Worm (Caenorhabditis elegans) whole organism, L1 larva: ENCODE data around the gene abu-5.

Source experiments
- C04F5.9 ChIP-seq: sonication (generic microtip); optimal IDR thresholded peaks from 2 replicates; lab custom pipeline; 2016; ENCODE audit warnings: missing genetic modification characterization, missing compliant biosample characterization
- C16A3.4 ChIP-seq: fragments of 150-350 bp; optimal IDR thresholded peaks from 2 replicates; lab custom pipeline; 2014; ENCODE audit warnings: missing biosample characterization, missing genetic modification characterization
- C34B4.2 ChIP-seq: sonication (generic microtip); optimal IDR thresholded peaks from 2 replicates; lab custom pipeline; 2017; ENCODE audit warnings: mild to moderate bottlenecking, missing genetic modification characterization, missing compliant biosample characterization
- alr-1 ChIP-seq: fragments of 200-800 bp; sonication (Bioruptor generic); optimal IDR thresholded peaks from 2 replicates; lab custom pipeline; 2018; ENCODE audit warnings: borderline replicate concordance, mild to moderate bottlenecking, missing genetic modification characterization, missing compliant biosample characterization
- aly-2 ChIP-seq: fragments of 150-350 bp; optimal IDR thresholded peaks from 2 replicates; lab custom pipeline; 2014; ENCODE audit warnings: missing biosample characterization, missing genetic modification characterization
- ceh-8 ChIP-seq: fragments of 200-800 bp; sonication (Bioruptor generic); optimal IDR thresholded peaks from 2 replicates; lab custom pipeline; 2018; ENCODE audit warnings: mild to moderate bottlenecking, missing genetic modification characterization, moderate library complexity, missing compliant biosample characterization
- ceh-82 ChIP-seq, 3 experiments: fragments of 150-350 bp in 1 of 3; sonication (generic microtip) in 2 of 3; optimal IDR thresholded peaks; 2 replicates each; lab custom pipeline; 2014 to 2017; ENCODE audit warnings: missing biosample characterization in 3 of 3, missing genetic modification characterization in 3 of 3
- ceh-88 ChIP-seq: fragments of 200-800 bp; sonication (Bioruptor generic); IDR thresholded peaks from 2 replicates; pipeline ENCODE4 v1.3.6; 2022; ENCODE audit warnings: missing genetic modification characterization, missing compliant biosample characterization
- ceh-90 ChIP-seq: sonication (generic microtip); optimal IDR thresholded peaks from 2 replicates; lab custom pipeline; 2016; ENCODE audit warnings: missing genetic modification characterization, missing compliant biosample characterization
- dpl-1 ChIP-seq, 3 experiments: fragments of 150-350 bp in 2 of 3; sonication (generic microtip) in 1 of 3; optimal IDR thresholded peaks; 2 replicates each; lab custom pipeline; 2014 to 2017; ENCODE audit warnings: missing biosample characterization in 3 of 3, missing genetic modification characterization in 3 of 3, missing genetic modification reagents in 3 of 3
- efl-1 ChIP-seq, 4 experiments: fragments of 150-350 bp; optimal IDR thresholded peaks in 3 of 4; peaks in 1 of 4; 1 replicate in 1 of 4; 2 replicates in 3 of 4; lab custom pipeline; 2014; ENCODE audit warnings: missing biosample characterization in 2 of 4, missing genetic modification characterization in 2 of 4, missing genetic modification reagents in 2 of 4
- egl-13 ChIP-seq: sonication (generic microtip); optimal IDR thresholded peaks from 2 replicates; lab custom pipeline; 2016; ENCODE audit warnings: missing genotype, missing genetic modification reagents, missing genetic modification characterization, missing compliant biosample characterization
- fkh-10 ChIP-seq: sonication (generic microtip); optimal IDR thresholded peaks from 2 replicates; lab custom pipeline; 2017; ENCODE audit warnings: missing biosample characterization, missing genetic modification reagents, missing genetic modification characterization
- fkh-4 ChIP-seq: sonication (generic microtip); optimal IDR thresholded peaks from 2 replicates; lab custom pipeline; 2016; ENCODE audit warnings: missing compliant biosample characterization, missing genetic modification characterization, borderline replicate concordance
- grh-1 ChIP-seq: fragments of 200-800 bp; sonication (Bioruptor generic); IDR thresholded peaks from 2 replicates; pipeline ENCODE4 v1.3.6; 2022; ENCODE audit warnings: missing genetic modification reagents, missing genetic modification characterization, missing compliant biosample characterization
- hlh-17 ChIP-seq: fragments of 200-800 bp; sonication (Bioruptor generic); optimal IDR thresholded peaks from 2 replicates; lab custom pipeline; 2018; ENCODE audit warnings: missing genetic modification characterization, mild to moderate bottlenecking, missing compliant biosample characterization, moderate library complexity, borderline replicate concordance
- hpl-2 ChIP-seq: fragments of 150-350 bp; optimal IDR thresholded peaks from 2 replicates; lab custom pipeline; 2014; ENCODE audit warnings: missing biosample characterization, missing genetic modification reagents, missing genetic modification characterization
- irx-1 ChIP-seq: sonication (generic microtip); optimal IDR thresholded peaks from 2 replicates; lab custom pipeline; 2016; ENCODE audit warnings: missing genetic modification characterization, missing compliant biosample characterization
- jun-1 ChIP-seq: fragments of 150-350 bp; optimal IDR thresholded peaks from 2 replicates; lab custom pipeline; 2014; ENCODE audit warnings: missing biosample characterization, missing genetic modification reagents, missing genetic modification characterization
- lin-13 ChIP-seq: fragments of 150-350 bp; optimal IDR thresholded peaks from 2 replicates; lab custom pipeline; 2014; ENCODE audit warnings: missing biosample characterization, missing genetic modification reagents, missing genetic modification characterization
- lin-14 ChIP-seq: fragments of 200-800 bp; sonication (Bioruptor generic); optimal IDR thresholded peaks from 2 replicates; lab custom pipeline; 2018; ENCODE audit warnings: mild to moderate bottlenecking, missing genetic modification characterization, moderate library complexity, missing compliant biosample characterization
- lin-39 ChIP-seq: fragments of 150-350 bp; optimal IDR thresholded peaks from 2 replicates; lab custom pipeline; 2014; ENCODE audit warnings: missing biosample characterization, missing genetic modification reagents, missing genetic modification characterization
- lir-3 ChIP-seq: sonication (generic microtip); optimal IDR thresholded peaks from 2 replicates; lab custom pipeline; 2016; ENCODE audit warnings: mild to moderate bottlenecking, missing genetic modification characterization, moderate library complexity, missing compliant biosample characterization; ENCODE audit not compliant: poor library complexity
- lsy-2 ChIP-seq, 2 experiments: fragments of 150-350 bp; optimal IDR thresholded peaks; 2 replicates each; lab custom pipeline; 2014; ENCODE audit warnings: missing biosample characterization in 2 of 2, missing genetic modification characterization in 2 of 2
- mef-2 ChIP-seq: fragments of 150-350 bp; optimal IDR thresholded peaks from 2 replicates; lab custom pipeline; 2014; ENCODE audit warnings: missing biosample characterization, missing genetic modification characterization
- mep-1 ChIP-seq: fragments of 150-350 bp; optimal IDR thresholded peaks from 2 replicates; lab custom pipeline; 2014; ENCODE audit warnings: missing biosample characterization, missing genetic modification characterization
- nhr-19 ChIP-seq: fragments of 200-800 bp; sonication (Bioruptor generic); conservative IDR thresholded peaks from 2 replicates; pipeline ENCODE4 v1.3.6; 2022; ENCODE audit warnings: missing genetic modification characterization, missing compliant biosample characterization
- nhr-20 ChIP-seq: sonication (generic microtip); optimal IDR thresholded peaks from 2 replicates; lab custom pipeline; 2016; ENCODE audit warnings: mild to moderate bottlenecking, missing genetic modification characterization, missing compliant biosample characterization
- nhr-28 ChIP-seq: fragments of 150-350 bp; optimal IDR thresholded peaks from 2 replicates; lab custom pipeline; 2014; ENCODE audit warnings: missing biosample characterization, missing genetic modification characterization
- nhr-71 ChIP-seq: sonication (generic microtip); optimal IDR thresholded peaks from 2 replicates; lab custom pipeline; 2016; ENCODE audit warnings: mild to moderate bottlenecking, missing genetic modification characterization, moderate library complexity, missing compliant biosample characterization
- nhr-76 ChIP-seq: sonication (generic microtip); optimal IDR thresholded peaks from 2 replicates; lab custom pipeline; 2017; ENCODE audit warnings: missing biosample characterization, missing genetic modification characterization
- nhr-77 ChIP-seq: fragments of 150-350 bp; optimal IDR thresholded peaks from 2 replicates; lab custom pipeline; 2014; ENCODE audit warnings: missing biosample characterization, missing genetic modification characterization
- nhr-85 ChIP-seq: sonication (generic microtip); peaks from one replicate; lab custom pipeline; 2016; ENCODE audit warnings: missing genetic modification characterization, inconsistent platforms, missing compliant biosample characterization
- pag-3 ChIP-seq: sonication (generic microtip); optimal IDR thresholded peaks from 2 replicates; lab custom pipeline; 2017; ENCODE audit warnings: missing genetic modification characterization, mild to moderate bottlenecking, missing compliant biosample characterization, antibody characterized with exemption, borderline replicate concordance; ENCODE audit not compliant: insufficient read depth
- pax-3 ChIP-seq: fragments of 200-800 bp; sonication (Bioruptor generic); optimal IDR thresholded peaks from 2 replicates; lab custom pipeline; 2018; ENCODE audit warnings: mild to moderate bottlenecking, missing genetic modification characterization, moderate library complexity, missing compliant biosample characterization
- rnt-1 ChIP-seq: sonication (generic microtip); optimal IDR thresholded peaks from 2 replicates; lab custom pipeline; 2016; ENCODE audit warnings: mild to moderate bottlenecking, missing genetic modification characterization, moderate library complexity, missing compliant biosample characterization
- skn-1 ChIP-seq: fragments of 150-350 bp; optimal IDR thresholded peaks from 2 replicates; lab custom pipeline; 2014; ENCODE audit warnings: missing biosample characterization, missing genetic modification characterization
- snpc-4 ChIP-seq: fragments of 150-350 bp; optimal IDR thresholded peaks from 2 replicates; lab custom pipeline; 2014; ENCODE audit warnings: missing biosample characterization, missing genetic modification characterization
- sox-4 ChIP-seq: sonication (generic microtip); optimal IDR thresholded peaks from 2 replicates; lab custom pipeline; 2016; ENCODE audit warnings: missing genetic modification characterization, missing compliant biosample characterization
- sptf-1 ChIP-seq: fragments of 150-350 bp; optimal IDR thresholded peaks from 2 replicates; lab custom pipeline; 2014; ENCODE audit warnings: missing biosample characterization, missing genetic modification characterization
- sup-37 ChIP-seq: fragments of 200-800 bp; sonication (Bioruptor generic); optimal IDR thresholded peaks from 2 replicates; lab custom pipeline; 2018; ENCODE audit warnings: mild to moderate bottlenecking, missing genetic modification characterization, missing compliant biosample characterization
- swsn-7 ChIP-seq: sonication (generic microtip); optimal IDR thresholded peaks from 2 replicates; lab custom pipeline; 2016; ENCODE audit warnings: missing genetic modification characterization, missing compliant biosample characterization
- tbx-2 ChIP-seq: sonication (generic microtip); optimal IDR thresholded peaks from 2 replicates; lab custom pipeline; 2016; ENCODE audit warnings: missing genetic modification characterization, missing compliant biosample characterization
- tlp-1 ChIP-seq: fragments of 150-350 bp; optimal IDR thresholded peaks from 2 replicates; lab custom pipeline; 2014; ENCODE audit warnings: missing biosample characterization, missing genetic modification characterization
- unc-30 ChIP-seq: sonication (generic microtip); optimal IDR thresholded peaks from 2 replicates; lab custom pipeline; 2017; ENCODE audit warnings: missing biosample characterization, missing genetic modification characterization
- unc-98 ChIP-seq: fragments of 200-800 bp; sonication (Bioruptor generic); IDR thresholded peaks from 2 replicates; pipeline ENCODE4 v1.3.6; 2022; ENCODE audit warnings: missing genetic modification characterization, missing compliant biosample characterization
- vab-15 ChIP-seq: sonication (generic microtip); optimal IDR thresholded peaks from 2 replicates; lab custom pipeline; 2017; ENCODE audit warnings: missing genotype, mild to moderate bottlenecking, missing genetic modification characterization, missing compliant biosample characterization
- zag-1 ChIP-seq: fragments of 150-350 bp; optimal IDR thresholded peaks from 2 replicates; lab custom pipeline; 2014; ENCODE audit warnings: missing biosample characterization, missing genetic modification characterization
- ztf-4 ChIP-seq: fragments of 150-350 bp; optimal IDR thresholded peaks from 2 replicates; lab custom pipeline; 2014; ENCODE audit warnings: missing biosample characterization, missing genetic modification characterization

The abu-5 gene

DNA sequence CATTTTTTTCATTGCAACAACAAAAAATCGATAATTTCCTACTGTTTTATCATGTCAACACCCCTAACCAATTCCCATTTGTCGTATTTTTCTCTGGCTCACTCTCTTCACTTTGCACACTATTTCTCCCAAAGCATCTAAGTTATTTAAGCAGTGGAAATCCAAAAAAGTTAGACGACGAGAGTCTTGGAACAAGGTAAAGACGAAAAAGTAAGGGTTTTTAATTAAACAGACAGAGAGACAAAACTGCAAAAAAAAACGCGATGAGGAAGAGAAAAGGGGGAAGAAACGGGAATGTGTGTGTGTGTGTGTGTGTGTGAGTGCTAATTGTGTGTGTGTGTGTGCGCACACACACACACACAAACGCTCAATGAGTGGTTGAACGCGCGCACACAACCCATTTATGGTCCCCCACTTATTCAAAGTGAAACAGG, 29.3 kb upstream of the abu-5 start (continued):
- no peak for TF ChIP-seq ceh-88
- peak; percentile 88 for TF ChIP-seq lin-14 (GFP tag; lab: Kevin White, UChicago)
- TF ChIP-seq nhr-71 (tag; lab: Kevin White, UChicago): peak; percentile 70
- no peak for TF ChIP-seq fkh-4 (tag; lab: Kevin White, UChicago)
- peak; percentile 13 to 36 (median 21) for TF ChIP-seq ceh-82 (tag; optimal IDR thresholded peaks at IDR 0.05; lab: Kevin White, UChicago)
- peak; percentile 49 for TF ChIP-seq ceh-8 (GFP tag; lab: Kevin White, UChicago)
- no peak for TF ChIP-seq aly-2 (tag; lab: Kevin White, UChicago)
- peak; percentile 42 for TF ChIP-seq egl-13
- TF ChIP-seq nhr-85 (tag; lab: Kevin White, UChicago): peak; percentile 83
- TF ChIP-seq lin-13: peak; percentile 30
- no peak for TF ChIP-seq zag-1 (tag; lab: Kevin White, UChicago)
- peak; percentile 57 for TF ChIP-seq tbx-2 (tag; lab: Kevin White, UChicago)
- TF ChIP-seq snpc-4 (tag; lab: Kevin White, UChicago): peak; percentile 32
- TF ChIP-seq hpl-2 (GFP tag; lab: Kevin White, UChicago): no peak
- no peak for TF ChIP-seq sup-37 (GFP tag; lab: Kevin White, UChicago)
- 0 out of 2 replicates have a peak, but pooled peaks have one; percentile 11 for TF ChIP-seq nhr-19 (GFP tag; lab: Robert Waterston, UW)
- peak in 2 of 3 experiments; percentile 4 to 42 for TF ChIP-seq dpl-1 (GFP tag; optimal IDR thresholded peaks at IDR 0.05; lab: Kevin White, UChicago)
- TF ChIP-seq jun-1 (tag; lab: Kevin White, UChicago): no peak
- no peak for TF ChIP-seq ztf-4 (tag; lab: Kevin White, UChicago)
- peak; percentile 58 for TF ChIP-seq fkh-10 (GFP tag; lab: Kevin White, UChicago)
- peak; percentile 68 to 88 for TF ChIP-seq lsy-2 (tag; optimal IDR thresholded peaks at IDR 0.05; lab: Kevin White, UChicago)
- no peak for TF ChIP-seq alr-1 (tag; lab: Kevin White, UChicago)
- TF ChIP-seq, all 84 proteins: peak for 32

DNA sequence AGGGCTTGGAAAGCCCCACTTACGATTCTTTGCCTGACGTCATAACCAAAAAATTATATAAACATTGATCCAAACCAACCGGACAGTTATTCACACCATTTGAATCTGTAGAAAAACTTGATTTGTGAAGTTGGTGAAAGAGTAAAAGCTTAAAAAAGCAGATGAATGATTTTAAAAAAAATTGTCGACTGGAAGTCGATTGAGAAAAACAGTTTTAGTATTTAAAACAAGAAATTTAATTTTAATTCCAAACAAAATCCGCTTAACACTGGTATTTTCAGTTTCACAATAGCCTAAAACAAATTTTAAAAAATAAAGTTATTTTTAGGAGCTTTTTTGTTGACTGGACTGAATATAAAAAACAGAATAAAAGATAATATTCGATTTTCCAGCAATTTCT, 26.2 kb upstream of the abu-5 start, which contains the start of gene Y105C5A.1:
TSS of gene Y105C5A.1 (minus strand) at position 101 of the 400 bp plus-strand sequence.
- TF ChIP-seq ceh-8 (GFP tag; lab: Kevin White, UChicago) (no peak), C34B4.2 (tag; lab: Kevin White, UChicago) (no peak), nhr-28 (tag; lab: Kevin White, UChicago) (no peak), irx-1 (tag; lab: Kevin White, UChicago) (no peak), mef-2 (tag; lab: Kevin White, UChicago) (no peak), pag-3 (tag; lab: Kevin White, UChicago) (no peak), vab-15 (no peak), skn-1 (no peak), efl-1 (optimal IDR thresholded peaks at IDR 0.05; lab: Kevin White, UChicago) (no peak), efl-1 (GFP tag; optimal IDR thresholded peaks at IDR 0.05 in 1 of 2; lab: Kevin White, UChicago) (no peak), C04F5.9 (tag; lab: Kevin White, UChicago) (no peak), unc-98 (GFP tag; lab: Robert Waterston, UW) (no peak), tlp-1 (tag; lab: Kevin White, UChicago) (no peak), sup-37 (GFP tag; lab: Kevin White, UChicago) (no peak), nhr-85 (tag; lab: Kevin White, UChicago) (no peak)

DNA sequence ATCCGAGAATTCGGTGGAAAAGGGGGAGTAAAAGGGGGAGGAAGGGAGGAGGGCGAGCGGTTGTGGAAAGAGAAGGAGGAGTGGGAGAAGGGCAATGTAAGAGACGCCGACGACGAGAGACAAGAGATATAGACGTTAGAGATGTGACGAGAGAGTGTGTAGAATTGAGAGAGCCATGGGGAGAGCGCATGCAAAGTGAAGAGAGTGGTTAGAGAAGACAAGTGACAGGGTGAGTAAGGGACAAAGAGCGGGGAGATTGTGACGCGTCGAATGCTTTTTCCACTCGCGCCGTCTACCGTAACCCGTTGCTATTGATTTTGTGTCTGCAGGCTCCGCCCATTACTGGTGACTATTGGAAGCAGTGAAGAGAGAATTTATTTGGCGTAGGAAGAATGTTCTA, 19.7 kb upstream of the abu-5 start:
- TF ChIP-seq pax-3: peak; percentile 90
- peak; percentile 53 for TF ChIP-seq ceh-90 (tag; lab: Kevin White, UChicago)
- peak; percentile 81 for TF ChIP-seq sox-4 (tag; lab: Kevin White, UChicago)
- TF ChIP-seq unc-98 (GFP tag; lab: Robert Waterston, UW): peak; percentile 81
- peak; percentile 8 for TF ChIP-seq C16A3.4 (tag; lab: Kevin White, UChicago)
- TF ChIP-seq grh-1: peak; percentile 98
- peak; percentile 78 for TF ChIP-seq nhr-77 (tag; lab: Kevin White, UChicago)
- TF ChIP-seq swsn-7: peak; percentile 98
- peak; percentile 99 for TF ChIP-seq nhr-85 (tag; lab: Kevin White, UChicago)
- peak; percentile 67 for TF ChIP-seq mep-1 (tag; lab: Kevin White, UChicago)
- peak; percentile 87 for TF ChIP-seq lin-39 (tag; lab: Kevin White, UChicago)
- no peak for TF ChIP-seq unc-30
- no peak for TF ChIP-seq rnt-1 (tag; lab: Kevin White, UChicago)
- TF ChIP-seq hlh-17: no peak
- TF ChIP-seq tbx-2 (tag; lab: Kevin White, UChicago): peak; percentile 98
- TF ChIP-seq sptf-1 (tag; lab: Kevin White, UChicago): no peak
- TF ChIP-seq nhr-76 (tag; lab: Kevin White, UChicago): peak; percentile 63
- TF ChIP-seq lir-3 (tag; lab: Kevin White, UChicago): peak; percentile 79
- TF ChIP-seq nhr-20 (tag; lab: Kevin White, UChicago): peak; percentile 96
- TF ChIP-seq zag-1 (tag; lab: Kevin White, UChicago): peak; percentile 64
